Fruit fly (Drosophila melanogaster) whole organism: Measurements from ENCODE around the gene CG7675.

Source experiments
- Dll ChIP-seq: fragments of >200 bp; optimal IDR thresholded peaks from 2 replicates; lab custom pipeline; 2017
- EcR ChIP-seq, 2 experiments: fragments of >200 bp; optimal IDR thresholded peaks; 2 replicates each; lab custom pipeline; 2017; ENCODE audit warnings: missing biosample characterization in 2 of 2, missing genetic modification characterization in 2 of 2, missing genetic modification reagents in 2 of 2
- psq ChIP-seq: fragments of >200 bp; optimal IDR thresholded peaks from 2 replicates; lab custom pipeline; 2017
- usp ChIP-seq: fragments of >200 bp; optimal IDR thresholded peaks from 2 replicates; lab custom pipeline; 2017; ENCODE audit warnings: missing biosample characterization, missing genetic modification characterization, mixed read lengths

dm6 chr3R:18360630-18361260 lies 20.2 kb downstream of the CG7675 start, which contains the start of gene CG15803:
- TF ChIP-seq Dll (lab: Kevin White, UChicago) = peak; percentile 61
- TF ChIP-seq psq = no peak
- TF ChIP-seq usp (GFP tag; lab: Kevin White, UChicago) = no peak
- no peak for TF ChIP-seq EcR (GFP tag; optimal IDR thresholded peaks at IDR 0.05; lab: Kevin White, UChicago)
